Worm (Caenorhabditis elegans) whole organism, young adult: ENCODE results near the gene fbxc-47.

ENCODE experiments used
- F37B4.10 ChIP-seq: fragments of 200-800 bp; sonication (Bioruptor generic); IDR thresholded peaks from 2 replicates; pipeline ENCODE4 v1.3.6; 2022; ENCODE audit warnings: missing genetic modification characterization, missing compliant biosample characterization
- F52B5.7 ChIP-seq: sonication (generic microtip); optimal IDR thresholded peaks from 2 replicates; lab custom pipeline; 2016; ENCODE audit warnings: mild to moderate bottlenecking, missing genetic modification characterization, missing compliant biosample characterization
- F55B11.4 ChIP-seq: sonication (generic microtip); optimal IDR thresholded peaks from 2 replicates; lab custom pipeline; 2016; ENCODE audit warnings: missing compliant biosample characterization, missing genetic modification characterization, borderline replicate concordance; ENCODE audit not compliant: insufficient read depth
- K12H6.12 ChIP-seq: fragments of 200-800 bp; sonication (Bioruptor generic); optimal IDR thresholded peaks from 2 replicates; lab custom pipeline; 2018; ENCODE audit warnings: mild to moderate bottlenecking, missing genetic modification characterization, missing compliant biosample characterization
- T26A5.8 ChIP-seq: sonication (generic microtip); optimal IDR thresholded peaks from 2 replicates; lab custom pipeline; 2016; ENCODE audit warnings: missing genetic modification characterization, missing compliant biosample characterization
- Y53F4B.3 ChIP-seq: fragments of 200-800 bp; sonication (Bioruptor generic); IDR thresholded peaks from 2 replicates; pipeline ENCODE4 v1.3.6; 2022; ENCODE audit warnings: missing genetic modification reagents, missing genetic modification characterization, missing compliant biosample characterization
- Y79H2A.3 ChIP-seq: fragments of 200-800 bp; sonication (Bioruptor generic); conservative IDR thresholded peaks from 2 replicates; pipeline ENCODE4 v1.3.6; 2022; ENCODE audit warnings: missing genetic modification reagents, missing genetic modification characterization, missing compliant biosample characterization
- akir-1 ChIP-seq: fragments of 200-800 bp; sonication (Bioruptor generic); optimal IDR thresholded peaks from 2 replicates; lab custom pipeline; 2018; ENCODE audit warnings: mild to moderate bottlenecking, missing genetic modification characterization, moderate library complexity, missing compliant biosample characterization
- atf-7 ChIP-seq: sonication (generic microtip); optimal IDR thresholded peaks from 2 replicates; lab custom pipeline; 2017; ENCODE audit warnings: mild to moderate bottlenecking, missing genetic modification characterization, missing compliant biosample characterization
- attf-3 ChIP-seq: fragments of 200-800 bp; sonication (Bioruptor generic); conservative IDR thresholded peaks from 2 replicates; pipeline ENCODE4 v1.3.6; 2022; ENCODE audit warnings: missing genetic modification reagents, missing genetic modification characterization, missing compliant biosample characterization
- bed-2 ChIP-seq: fragments of 200-800 bp; sonication (Bioruptor generic); IDR thresholded peaks from 2 replicates; pipeline ENCODE4 v1.3.6; 2022; ENCODE audit warnings: missing genetic modification reagents, missing genetic modification characterization, missing compliant biosample characterization
- cebp-1 ChIP-seq, 2 experiments: fragments of 200-800 bp in 1 of 2; sonication (Bioruptor generic) in 1 of 2; sonication (generic microtip) in 1 of 2; IDR thresholded peaks in 1 of 2; optimal IDR thresholded peaks in 1 of 2; 2 replicates each; pipeline versions ENCODE4 v1.3.6 to Lab custom; 2017 to 2022; ENCODE audit warnings: missing compliant biosample characterization in 2 of 2, missing genetic modification characterization in 2 of 2, mild to moderate bottlenecking in 1 of 2, missing genetic modification reagents in 1 of 2, moderate library complexity in 1 of 2
- ceh-100 ChIP-seq: fragments of 200-800 bp; sonication (Bioruptor generic); IDR thresholded peaks from 2 replicates; pipeline ENCODE4 v1.3.6; 2022; ENCODE audit warnings: missing genetic modification reagents, missing genetic modification characterization, missing compliant biosample characterization
- dox-1 ChIP-seq: fragments of 200-800 bp; sonication (Bioruptor generic); IDR thresholded peaks from 2 replicates; pipeline ENCODE4 v1.3.6; 2022; ENCODE audit warnings: missing genetic modification reagents, missing genetic modification characterization, missing compliant biosample characterization
- dpff-1 ChIP-seq: sonication (generic microtip); optimal IDR thresholded peaks from 2 replicates; lab custom pipeline; 2017; ENCODE audit warnings: mild to moderate bottlenecking, missing genetic modification characterization, missing compliant biosample characterization
- hsf-1 ChIP-seq: fragments of 200-800 bp; sonication (Bioruptor generic); IDR thresholded peaks from 2 replicates; pipeline ENCODE4 v1.3.6; 2022; ENCODE audit warnings: missing genetic modification reagents, missing genetic modification characterization, missing compliant biosample characterization
- lir-1 ChIP-seq: fragments of 200-800 bp; sonication (Bioruptor generic); conservative IDR thresholded peaks from 2 replicates; pipeline ENCODE4 v1.3.6; 2022; ENCODE audit warnings: missing genetic modification reagents, missing genetic modification characterization, missing compliant biosample characterization
- lsl-1 ChIP-seq: fragments of 200-800 bp; sonication (Bioruptor generic); optimal IDR thresholded peaks from 2 replicates; lab custom pipeline; 2018; ENCODE audit warnings: mild to moderate bottlenecking, missing genetic modification characterization, moderate library complexity, missing compliant biosample characterization
- madf-3 ChIP-seq: fragments of 200-800 bp; sonication (Bioruptor generic); IDR thresholded peaks from 2 replicates; pipeline ENCODE4 v1.3.6; 2022; ENCODE audit warnings: missing genetic modification reagents, missing genetic modification characterization, missing compliant biosample characterization
- mcd-1 ChIP-seq: fragments of 200-800 bp; sonication (Bioruptor generic); IDR thresholded peaks from 2 replicates; pipeline ENCODE4 v1.3.6; 2022; ENCODE audit warnings: missing genetic modification reagents, missing genetic modification characterization, missing compliant biosample characterization
- nhr-120 ChIP-seq: fragments of 200-800 bp; sonication (Bioruptor generic); IDR thresholded peaks from 2 replicates; pipeline ENCODE4 v1.3.6; 2022; ENCODE audit warnings: missing genetic modification characterization, missing compliant biosample characterization
- nhr-80 ChIP-seq: sonication (generic microtip); optimal IDR thresholded peaks from 2 replicates; lab custom pipeline; 2016; ENCODE audit warnings: missing genetic modification characterization, missing compliant biosample characterization
- nhr-90 ChIP-seq: sonication (generic microtip); optimal IDR thresholded peaks from 2 replicates; lab custom pipeline; 2016; ENCODE audit warnings: missing genotype, mild to moderate bottlenecking, missing genetic modification characterization, missing compliant biosample characterization
- pbrm-1 ChIP-seq: fragments of 200-800 bp; sonication (Bioruptor generic); IDR thresholded peaks from 2 replicates; pipeline ENCODE4 v1.3.6; 2022; ENCODE audit warnings: missing genetic modification reagents, missing genetic modification characterization, missing compliant biosample characterization
- rcor-1 ChIP-seq: fragments of 200-800 bp; sonication (Bioruptor generic); IDR thresholded peaks from 2 replicates; pipeline ENCODE4 v1.3.6; 2022; ENCODE audit warnings: missing genetic modification reagents, missing genetic modification characterization, missing compliant biosample characterization
- rec-8 ChIP-seq, 2 experiments: sonication (generic microtip); optimal IDR thresholded peaks; 2 replicates each; lab custom pipeline; 2016; ENCODE audit warnings: mild to moderate bottlenecking in 2 of 2, missing genetic modification characterization in 2 of 2, missing genetic modification reagents in 2 of 2, missing genotype in 2 of 2, missing biosample characterization in 1 of 2, missing compliant biosample characterization in 1 of 2, moderate library complexity in 1 of 2
- repo-1 ChIP-seq: sonication (generic microtip); optimal IDR thresholded peaks from 2 replicates; lab custom pipeline; 2017; ENCODE audit warnings: mild to moderate bottlenecking, missing genetic modification characterization, missing compliant biosample characterization
- sdz-38 ChIP-seq: sonication (generic microtip); optimal IDR thresholded peaks from 2 replicates; lab custom pipeline; 2016; ENCODE audit warnings: missing genotype, missing genetic modification characterization, missing compliant biosample characterization
- sea-2 ChIP-seq: fragments of 200-800 bp; sonication (Bioruptor generic); IDR thresholded peaks from 2 replicates; pipeline ENCODE4 v1.3.6; 2022; ENCODE audit warnings: missing genetic modification characterization, missing compliant biosample characterization
- snpc-3.4 ChIP-seq: sonication (generic microtip); optimal IDR thresholded peaks from 2 replicates; lab custom pipeline; 2017; ENCODE audit warnings: missing genetic modification characterization, mild to moderate bottlenecking, missing compliant biosample characterization, antibody characterized with exemption, moderate library complexity, missing genotype, missing genetic modification reagents
- snpc-4 ChIP-seq, 5 experiments: fragments of 150-350 bp in 1 of 5; sonication (generic microtip) in 4 of 5; optimal IDR thresholded peaks; 2 replicates each; lab custom pipeline; 2014 to 2018; ENCODE audit warnings: missing genetic modification characterization in 5 of 5, missing biosample characterization in 3 of 5, antibody characterized with exemption in 2 of 5, mild to moderate bottlenecking in 2 of 5, missing compliant biosample characterization in 2 of 5, missing genotype in 2 of 5, moderate library complexity in 2 of 5, missing genetic modification reagents in 1 of 5
- tlf-1 ChIP-seq: fragments of 200-800 bp; sonication (Bioruptor generic); optimal IDR thresholded peaks from 2 replicates; lab custom pipeline; 2018; ENCODE audit warnings: mild to moderate bottlenecking, missing genetic modification characterization, missing compliant biosample characterization
- unc-130 ChIP-seq: sonication (generic microtip); optimal IDR thresholded peaks from 2 replicates; lab custom pipeline; 2016; ENCODE audit warnings: missing genetic modification reagents, missing genetic modification characterization, missing compliant biosample characterization
- unc-62 ChIP-seq: fragments of 150-350 bp; optimal IDR thresholded peaks from 2 replicates; lab custom pipeline; 2014; ENCODE audit warnings: missing biosample characterization, missing genetic modification reagents, missing genetic modification characterization
- zfh-2 ChIP-seq: fragments of 200-800 bp; sonication (Bioruptor generic); conservative IDR thresholded peaks from 2 replicates; pipeline ENCODE4 v1.3.6; 2022; ENCODE audit warnings: missing genetic modification reagents, missing genetic modification characterization, missing compliant biosample characterization
- ztf-18 ChIP-seq: sonication (generic microtip); optimal IDR thresholded peaks from 2 replicates; lab custom pipeline; 2016; ENCODE audit warnings: missing genotype, mild to moderate bottlenecking, missing genetic modification characterization, missing compliant biosample characterization
- ztf-3 ChIP-seq: fragments of 200-800 bp; sonication (Bioruptor generic); optimal IDR thresholded peaks from 2 replicates; lab custom pipeline; 2018; ENCODE audit warnings: mild to moderate bottlenecking, missing genetic modification characterization, missing compliant biosample characterization

Gene fbxc-47

ce11 chrIV:3844004-3844403 is 38.7 kb downstream of the fbxc-47 start:
- no peak for TF ChIP-seq F37B4.10 (GFP tag; lab: Robert Waterston, UW)
- no peak for TF ChIP-seq unc-62
- no peak for TF ChIP-seq nhr-80 (tag; lab: Kevin White, UChicago)
- TF ChIP-seq cebp-1 (GFP tag; IDR thresholded peaks at IDR 0.05; lab: Robert Waterston, UW), result no peak
- no peak for TF ChIP-seq cebp-1 (tag; optimal IDR thresholded peaks at IDR 0.05; lab: Kevin White, UChicago)
- TF ChIP-seq atf-7, result no peak
- TF ChIP-seq T26A5.8 (tag; lab: Kevin White, UChicago), result no peak
- no peak for TF ChIP-seq lir-1 (GFP tag; lab: Robert Waterston, UW)

ce11 chrIV:3844584-3844983 is 39.3 kb downstream of the fbxc-47 start:
- no peak for TF ChIP-seq lsl-1 (GFP tag; lab: Kevin White, UChicago)
- TF ChIP-seq repo-1 (tag; lab: Kevin White, UChicago), result no peak
- no peak for TF ChIP-seq sea-2
- no peak for TF ChIP-seq rcor-1 (GFP tag; lab: Robert Waterston, UW)
- no peak for TF ChIP-seq bed-2 (GFP tag; lab: Robert Waterston, UW)
- no peak for TF ChIP-seq ztf-3 (GFP tag; lab: Kevin White, UChicago)
- no peak for TF ChIP-seq rec-8 (tag; optimal IDR thresholded peaks at IDR 0.05; lab: Kevin White, UChicago)
- TF ChIP-seq unc-62, result no peak
- no peak for TF ChIP-seq pbrm-1 (GFP tag; lab: Robert Waterston, UW)
- TF ChIP-seq K12H6.12 (tag; lab: Kevin White, UChicago), result no peak
- TF ChIP-seq tlf-1 (GFP tag; lab: Kevin White, UChicago), result no peak
- TF ChIP-seq unc-130 (GFP tag; lab: Kevin White, UChicago), result no peak
- TF ChIP-seq akir-1 (GFP tag; lab: Kevin White, UChicago), result no peak
- TF ChIP-seq, all 124 proteins: peak for 0

DNA sequence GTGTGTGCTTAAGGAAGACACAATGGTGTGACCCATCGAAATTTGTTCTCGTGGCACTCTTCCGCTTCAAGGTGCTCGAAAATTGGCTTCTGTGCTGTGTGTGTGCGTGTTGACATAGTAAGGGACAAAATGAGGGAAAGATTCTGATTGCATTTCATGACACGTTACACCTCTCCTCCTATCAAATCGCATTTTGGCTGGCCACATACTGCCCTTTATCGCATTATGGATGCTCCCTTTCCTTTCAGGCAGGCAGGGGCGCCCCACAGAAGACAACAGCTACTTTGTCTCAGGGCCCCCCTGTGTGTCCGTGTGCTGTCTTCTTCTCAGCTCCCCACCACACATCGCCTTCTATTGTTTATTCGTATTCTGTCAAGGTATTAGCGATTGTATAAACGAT is 42.2 kb downstream of the fbxc-47 start:
- TF ChIP-seq madf-3 (GFP tag; lab: Robert Waterston, UW), result 0 out of 2 replicates have a peak, but pooled peaks have one; percentile 19
- peak; percentile 40; the same call in 1 of the 2 replicates for TF ChIP-seq zfh-2 (GFP tag; lab: Robert Waterston, UW)
- no peak for TF ChIP-seq F55B11.4 (tag; lab: Kevin White, UChicago)
- no peak for TF ChIP-seq attf-3 (GFP tag; lab: Robert Waterston, UW)
- no peak for TF ChIP-seq ztf-18 (tag; lab: Kevin White, UChicago)
- TF ChIP-seq nhr-120 (GFP tag; lab: Robert Waterston, UW), result no peak
- TF ChIP-seq, all 124 proteins: peak for 2

- TF ChIP-seq snpc-3.4 (no peak), nhr-90 (tag; lab: Kevin White, UChicago) (no peak), dpff-1 (tag; lab: Kevin White, UChicago) (no peak), Y53F4B.3 (GFP tag; lab: Robert Waterston, UW) (no peak), mcd-1 (GFP tag; lab: Robert Waterston, UW) (no peak), dox-1 (no peak), Y79H2A.3 (GFP tag; lab: Robert Waterston, UW) (no peak), ceh-100 (no peak), sdz-38 (no peak), snpc-4 (GFP tag; optimal IDR thresholded peaks at IDR 0.05; lab: Kevin White, UChicago) (no peak), snpc-4 (tag; optimal IDR thresholded peaks at IDR 0.05; lab: Kevin White, UChicago) (no peak), K12H6.12 (tag; lab: Kevin White, UChicago) (no peak), F52B5.7 (tag; lab: Kevin White, UChicago) (no peak), hsf-1 (no peak)
Observed at ce11 chrIV:3848985-3849384, 43.7 kb downstream of the fbxc-47 start.
